Worm (Caenorhabditis elegans) whole organism, midembryonic: Measurements from ENCODE around the gene C23H3.9.

Source experiments
- T22C8.4 ChIP-seq: fragments of 200-800 bp; sonication (Bioruptor generic); IDR thresholded peaks from 2 replicates; pipeline ENCODE4 v1.3.6; 2022; ENCODE audit warnings: missing genetic modification characterization, missing compliant biosample characterization
- cog-1 ChIP-seq: sonication (generic microtip); optimal IDR thresholded peaks from 2 replicates; lab custom pipeline; 2016; ENCODE audit warnings: missing genetic modification characterization, missing compliant biosample characterization
- flt-1 ChIP-seq: fragments of 200-800 bp; sonication (Bioruptor generic); IDR thresholded peaks from 2 replicates; pipeline ENCODE4 v1.3.6; 2022; ENCODE audit warnings: missing genetic modification characterization, missing compliant biosample characterization
- klf-2 ChIP-seq: fragments of 200-800 bp; sonication (Bioruptor generic); conservative IDR thresholded peaks from 2 replicates; pipeline ENCODE4 v1.3.6; 2022; ENCODE audit warnings: missing genetic modification reagents, missing genetic modification characterization, missing compliant biosample characterization
- ref-1 ChIP-seq: fragments of 200-800 bp; sonication (Bioruptor generic); conservative IDR thresholded peaks from 2 replicates; pipeline ENCODE4 v1.3.6; 2022; ENCODE audit warnings: missing genetic modification reagents, missing genetic modification characterization, missing compliant biosample characterization
- ztf-29 ChIP-seq: fragments of 200-800 bp; sonication (Bioruptor generic); IDR thresholded peaks from 2 replicates; pipeline ENCODE4 v1.3.6; 2022; ENCODE audit warnings: missing genetic modification reagents, missing genetic modification characterization, missing compliant biosample characterization

- no peak for TF ChIP-seq flt-1
- no peak for TF ChIP-seq ztf-29 (GFP tag; lab: Robert Waterston, UW)
- TF ChIP-seq cog-1 (tag; lab: Kevin White, UChicago) = no peak
- TF ChIP-seq ref-1 = no peak
- no peak for TF ChIP-seq klf-2 (GFP tag; lab: Robert Waterston, UW)
- TF ChIP-seq T22C8.4 (GFP tag; lab: Robert Waterston, UW) = no peak
Measured at ce11 chrII:21953-22352, 57.1 kb downstream of the C23H3.9 start.
